Worm (Caenorhabditis elegans) whole organism, L4/young adult: ENCODE results near the gene F08B12.4.

Source experiments
- W03F9.2 ChIP-seq: fragments of 150-350 bp; optimal IDR thresholded peaks from 2 replicates; lab custom pipeline; 2014; ENCODE audit warnings: missing biosample characterization, missing genetic modification characterization
- dao-5 ChIP-seq: sonication (generic microtip); optimal IDR thresholded peaks from 2 replicates; lab custom pipeline; 2016; ENCODE audit warnings: missing genotype, missing genetic modification characterization, moderate library complexity, missing compliant biosample characterization
- him-1 ChIP-seq: sonication (generic microtip); optimal IDR thresholded peaks from 2 replicates; lab custom pipeline; 2016; ENCODE audit warnings: missing genotype, missing genetic modification reagents, missing genetic modification characterization, missing compliant biosample characterization

Gene F08B12.4

DNA sequence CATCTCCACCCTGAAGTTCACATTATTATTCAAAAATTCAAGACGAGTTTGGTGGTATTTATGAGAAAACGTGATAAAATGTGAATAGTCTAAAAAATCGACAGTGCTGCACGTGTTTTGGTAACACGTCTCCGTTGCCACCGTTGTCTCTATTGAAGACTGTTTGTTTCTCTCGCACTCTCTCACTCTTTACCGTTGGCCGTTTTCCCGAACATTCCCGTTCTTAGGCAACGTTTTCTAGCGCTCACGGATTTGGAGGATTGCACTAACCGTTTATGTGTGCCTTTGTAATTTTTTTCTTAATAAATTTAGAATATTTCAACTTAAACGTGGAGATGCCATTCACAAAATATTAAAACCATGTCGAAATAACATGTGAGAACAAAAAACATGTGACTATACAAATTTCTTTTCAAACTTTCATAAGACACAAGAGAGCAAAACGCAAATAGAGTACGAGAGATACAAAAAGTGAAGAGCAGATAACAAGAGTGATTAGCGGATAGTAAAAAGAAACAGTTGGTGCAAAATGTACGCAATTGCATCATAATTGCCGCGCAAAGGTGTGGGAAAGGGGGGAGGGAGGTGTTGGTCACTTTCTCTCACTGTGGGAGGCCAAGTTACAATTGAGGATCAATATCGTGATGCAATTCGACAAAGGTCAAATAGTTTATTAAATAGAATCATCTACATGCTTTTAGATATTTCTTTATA is 7.5 kb upstream of the F08B12.4 start, which contains the start of gene pek-1:
pek-1 (minus strand) TSS at position 51 of the 714 bp plus-strand sequence.
- no peak for TF ChIP-seq him-1 (tag; lab: Kevin White, UChicago)
- TF ChIP-seq dao-5 (tag; lab: Kevin White, UChicago) = no peak
- no peak for TF ChIP-seq W03F9.2 (tag; lab: Kevin White, UChicago)

DNA sequence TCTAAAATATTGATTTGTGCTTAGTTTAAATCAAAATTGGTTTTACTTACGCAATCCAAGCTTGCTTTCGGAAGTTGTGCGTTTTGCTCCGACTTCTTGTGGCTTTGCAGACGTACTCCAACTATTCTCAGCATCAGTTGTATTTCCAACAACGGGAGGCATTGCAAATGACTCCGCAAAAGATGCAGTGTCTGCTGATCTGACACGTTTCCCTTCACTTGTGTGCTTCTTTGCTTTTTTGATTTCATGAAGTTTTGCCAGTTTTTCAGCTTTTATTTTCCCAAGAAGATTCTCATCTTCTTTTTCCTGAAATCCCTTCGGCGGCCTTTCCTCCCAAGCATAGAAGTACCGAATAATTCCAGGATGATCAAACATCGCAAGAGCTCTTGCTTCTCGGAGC is 4.1 kb upstream of the F08B12.4 start:
- TF ChIP-seq dao-5 (tag; lab: Kevin White, UChicago) (no peak), W03F9.2 (tag; lab: Kevin White, UChicago) (no peak), him-1 (tag; lab: Kevin White, UChicago) (no peak)

DNA sequence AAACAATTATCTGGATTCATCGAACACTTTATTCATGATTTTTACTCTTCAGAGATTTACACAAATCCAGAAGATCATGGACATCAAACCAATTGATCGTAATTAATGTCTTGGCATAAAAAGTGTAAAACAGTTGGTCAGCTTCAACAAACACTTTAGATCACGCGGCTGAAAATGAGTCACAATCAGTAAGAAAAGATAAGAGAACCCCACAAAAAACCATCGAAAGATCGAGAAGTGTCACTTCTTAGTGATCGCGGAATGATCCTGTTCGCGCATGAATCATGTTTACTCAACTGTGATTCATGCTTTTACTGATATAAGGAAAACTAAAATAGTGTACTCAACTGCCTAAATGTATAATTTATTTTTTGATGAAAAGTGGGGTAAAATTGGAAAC is 1.9 kb upstream of the F08B12.4 start:
- no peak for TF ChIP-seq dao-5 (tag; lab: Kevin White, UChicago)
- no peak for TF ChIP-seq him-1 (tag; lab: Kevin White, UChicago)
- TF ChIP-seq W03F9.2 (tag; lab: Kevin White, UChicago) = peak; percentile 36

DNA sequence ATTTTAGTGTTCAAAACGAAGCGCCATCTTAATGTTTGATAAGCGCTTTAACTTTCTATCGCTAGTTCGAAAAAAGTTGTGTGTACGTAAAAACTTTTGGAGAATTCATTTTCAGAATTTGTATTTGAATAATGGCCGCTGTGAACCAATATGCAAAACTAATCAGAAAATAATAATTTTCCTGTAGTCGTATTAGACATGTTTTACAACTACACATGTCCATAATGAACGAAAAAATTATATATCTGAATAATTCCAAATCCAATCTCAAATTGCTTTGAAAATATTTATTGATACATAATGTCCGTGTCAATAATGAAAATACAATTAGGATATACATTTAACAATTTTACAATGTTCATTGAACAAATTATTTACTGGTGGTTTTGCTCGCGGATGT is 748 bp downstream of the F08B12.4 start:
- TF ChIP-seq him-1 (tag; lab: Kevin White, UChicago) = no peak
- no peak for TF ChIP-seq W03F9.2 (tag; lab: Kevin White, UChicago)
- TF ChIP-seq dao-5 (tag; lab: Kevin White, UChicago) = no peak

DNA sequence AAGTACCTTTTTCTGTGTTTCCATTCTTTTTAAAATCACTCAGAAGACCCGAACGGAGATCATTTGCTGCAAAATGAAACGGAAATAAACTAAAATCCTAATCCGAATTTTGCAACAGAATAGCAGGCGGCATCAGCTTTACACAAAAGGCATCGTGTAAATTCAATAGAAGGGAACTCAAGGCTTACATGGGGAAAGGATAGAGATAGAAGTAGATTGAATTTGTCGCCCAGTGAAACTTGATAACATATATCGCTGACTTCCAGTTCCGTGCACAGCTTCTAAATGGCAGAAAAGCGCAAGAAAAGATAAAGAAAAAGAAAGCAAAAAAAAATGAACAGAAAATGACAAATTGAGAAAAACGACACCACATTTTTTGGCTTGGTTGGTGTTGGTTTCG is 1.6 kb downstream of the F08B12.4 start, which contains the start of gene slo-2:
slo-2 (minus strand) TSS at position 24 of the 400 bp plus-strand sequence.
- TF ChIP-seq him-1 (tag; lab: Kevin White, UChicago) (no peak), W03F9.2 (tag; lab: Kevin White, UChicago) (no peak), dao-5 (tag; lab: Kevin White, UChicago) (no peak)

DNA sequence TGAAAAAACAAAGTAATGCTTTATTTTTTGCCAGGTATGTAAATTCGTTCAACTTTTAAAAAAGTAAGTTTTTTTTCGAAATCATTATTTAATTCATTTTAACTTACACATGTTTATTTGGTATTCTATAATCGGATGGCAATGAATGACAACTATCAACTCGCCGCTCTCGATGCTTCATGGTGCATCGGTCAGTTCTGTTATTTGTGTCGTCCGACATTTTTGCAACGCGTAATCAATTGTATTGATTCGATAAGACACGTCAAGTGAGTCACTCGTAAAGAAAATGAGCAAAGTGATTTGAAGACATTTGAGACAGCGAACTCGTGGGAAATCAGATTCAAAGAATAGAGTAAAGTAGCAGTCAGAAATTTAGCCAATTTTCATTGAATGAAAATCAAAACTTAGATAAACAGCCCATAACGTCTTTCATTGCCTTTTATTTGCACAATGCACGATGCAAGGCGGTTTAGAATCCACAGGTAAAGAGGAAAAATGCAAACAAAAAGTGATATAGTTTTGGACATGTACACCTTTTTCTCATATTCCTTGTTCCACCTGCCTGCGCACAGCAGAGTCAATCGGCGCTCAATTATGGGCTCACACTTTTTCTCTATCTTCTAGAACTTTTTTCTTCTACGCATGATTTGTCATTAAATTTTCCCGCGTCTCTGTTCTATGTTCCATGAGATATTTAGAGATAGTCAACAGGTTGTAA is 6.9 kb downstream of the F08B12.4 start:
- TF ChIP-seq dao-5 (tag; lab: Kevin White, UChicago) = no peak
- no peak for TF ChIP-seq him-1 (tag; lab: Kevin White, UChicago)
- TF ChIP-seq W03F9.2 (tag; lab: Kevin White, UChicago) = no peak

DNA sequence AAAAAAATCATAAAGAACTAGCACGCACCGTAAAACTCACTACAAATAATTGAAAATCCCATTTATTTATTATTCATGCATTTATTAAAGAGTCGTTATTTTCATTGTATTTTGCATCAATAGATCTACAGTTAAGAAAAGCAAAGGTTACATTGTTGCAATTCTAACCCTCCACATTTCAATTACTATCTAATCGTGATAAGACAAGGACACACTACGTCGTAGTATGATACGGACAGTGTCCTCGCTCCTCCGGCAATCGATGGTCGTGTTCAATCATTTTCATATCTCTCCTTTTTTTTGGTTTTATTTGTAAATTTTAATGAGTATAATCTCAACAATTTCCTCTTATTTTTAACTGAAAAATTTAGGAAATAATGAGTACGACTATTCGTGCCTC is 14.6 kb downstream of the F08B12.4 start, which contains the start of gene prx-12:
prx-12 (plus strand) TSS at position 371 of the 400 bp plus-strand sequence.
- TF ChIP-seq him-1 (tag; lab: Kevin White, UChicago) (no peak), W03F9.2 (tag; lab: Kevin White, UChicago) (no peak), dao-5 (tag; lab: Kevin White, UChicago) (no peak)

DNA sequence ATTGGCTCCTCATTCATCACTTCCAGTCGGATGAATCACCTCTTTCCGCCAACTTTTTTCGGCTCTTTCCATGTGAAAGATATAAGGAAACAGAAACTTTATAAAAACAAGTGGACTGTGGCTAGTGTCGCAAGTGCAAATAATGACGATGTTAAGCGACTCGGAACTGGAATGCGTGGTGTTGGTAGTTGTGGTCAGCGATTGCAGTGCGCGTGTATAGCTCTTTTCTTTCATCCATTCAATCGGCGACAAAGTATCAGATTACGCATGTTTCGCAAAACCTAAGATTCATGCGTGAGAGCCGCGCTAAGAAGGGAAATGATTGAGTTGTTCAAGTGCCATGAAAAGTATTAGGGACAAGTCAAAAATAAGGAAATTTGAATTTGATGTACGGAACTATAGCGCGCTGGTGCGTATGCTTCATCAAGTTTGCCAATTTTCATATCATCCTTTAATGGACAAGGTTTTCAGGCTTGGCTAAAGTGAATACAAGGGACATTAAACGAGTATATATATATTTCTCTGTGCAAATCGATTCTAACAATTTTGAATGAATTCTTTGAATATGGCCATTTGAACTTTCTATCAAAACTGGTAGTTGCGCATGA is 19.7 kb downstream of the F08B12.4 start:
- TF ChIP-seq W03F9.2 (tag; lab: Kevin White, UChicago) (no peak), him-1 (tag; lab: Kevin White, UChicago) (no peak), dao-5 (tag; lab: Kevin White, UChicago) (no peak)

DNA sequence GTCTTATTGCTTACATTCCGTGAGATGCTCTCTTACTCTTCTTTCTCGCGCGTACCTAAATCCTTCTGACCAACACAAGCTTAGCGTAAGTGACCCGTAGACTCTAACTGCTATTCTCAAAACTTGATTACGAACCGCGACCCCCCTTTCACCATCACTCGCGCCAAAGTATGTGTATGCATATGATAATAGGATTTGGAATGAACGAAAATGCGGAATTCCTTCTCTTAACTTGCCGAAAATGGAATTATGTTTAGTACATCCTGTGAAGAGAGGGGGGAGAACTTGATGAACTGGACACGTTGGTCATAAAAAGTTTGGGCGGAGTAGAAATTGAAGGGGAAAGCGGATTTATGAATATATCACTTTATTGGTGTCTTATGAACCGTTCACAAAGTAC is 20.6 kb downstream of the F08B12.4 start:
- TF ChIP-seq W03F9.2 (tag; lab: Kevin White, UChicago) = no peak
- no peak for TF ChIP-seq him-1 (tag; lab: Kevin White, UChicago)
- no peak for TF ChIP-seq dao-5 (tag; lab: Kevin White, UChicago)

DNA sequence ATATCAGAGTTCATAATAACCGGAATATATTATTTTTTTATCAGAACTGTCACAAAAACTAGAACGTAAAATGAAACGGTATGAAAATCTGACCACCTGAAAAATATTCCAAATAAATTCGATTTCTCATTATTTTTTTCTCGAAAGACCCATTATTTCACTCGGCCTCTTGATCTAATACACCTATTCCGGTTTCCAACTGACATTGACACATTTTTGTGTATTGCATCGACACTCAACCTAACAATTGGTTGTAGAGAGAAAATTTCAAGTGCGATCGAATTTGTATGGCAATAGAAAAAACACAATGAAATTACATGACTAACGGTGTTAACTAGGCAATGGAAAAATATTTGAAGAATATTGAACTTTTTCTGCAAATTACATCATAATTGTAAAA is 21.6 kb downstream of the F08B12.4 start:
- TF ChIP-seq W03F9.2 (tag; lab: Kevin White, UChicago) = no peak
- no peak for TF ChIP-seq dao-5 (tag; lab: Kevin White, UChicago)
- TF ChIP-seq him-1 (tag; lab: Kevin White, UChicago) = no peak

DNA sequence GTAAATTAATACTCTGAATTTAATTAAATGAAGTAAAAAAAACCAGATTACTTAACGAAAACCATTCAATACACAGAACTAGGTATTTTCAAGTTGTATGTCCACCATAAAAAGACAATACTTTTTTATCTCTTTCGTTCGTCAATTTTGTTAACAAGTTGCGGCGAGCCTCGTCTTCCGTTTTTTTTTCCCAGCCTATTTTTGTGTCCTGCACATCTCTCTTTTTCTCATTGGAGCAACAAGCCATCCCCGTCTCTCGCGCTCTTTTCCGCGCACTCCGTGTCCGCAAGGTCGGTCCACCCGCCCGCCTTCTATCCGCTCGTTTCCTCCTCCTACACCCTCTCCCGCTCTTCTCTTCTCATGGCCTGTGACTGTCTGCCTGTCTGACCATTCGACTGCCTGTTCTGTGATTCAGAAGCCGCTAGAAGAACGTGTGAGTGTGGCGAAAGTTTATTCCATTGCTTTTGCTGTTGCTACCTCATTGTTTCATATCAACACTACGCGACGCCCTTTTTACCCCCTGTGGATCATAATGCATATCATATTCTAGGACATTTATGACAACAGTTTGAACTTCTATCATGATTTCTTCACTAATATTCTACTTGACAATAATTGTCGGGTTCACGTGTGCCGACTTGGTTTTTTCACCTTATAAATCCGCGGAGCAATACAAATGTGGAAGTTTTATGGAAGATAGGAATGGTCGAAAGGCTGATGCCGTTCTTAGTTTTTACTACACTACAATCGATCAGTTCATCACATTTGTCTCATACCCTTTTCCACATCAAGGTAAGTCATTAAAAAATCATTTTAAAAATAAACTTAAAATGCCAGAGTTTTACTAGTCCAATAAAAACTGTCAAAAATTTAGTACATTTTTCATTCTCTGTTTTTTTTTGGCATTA is 22.7 kb downstream of the F08B12.4 start, which contains the start of the genes F08B12.11 and prmn-1:
F08B12.11 (plus strand) TSS at position 521 of the 908 bp plus-strand sequence.
prmn-1 (plus strand) TSS at position 551 of the 908 bp plus-strand sequence.
- TF ChIP-seq dao-5 (tag; lab: Kevin White, UChicago) (no peak), W03F9.2 (tag; lab: Kevin White, UChicago) (no peak)

DNA sequence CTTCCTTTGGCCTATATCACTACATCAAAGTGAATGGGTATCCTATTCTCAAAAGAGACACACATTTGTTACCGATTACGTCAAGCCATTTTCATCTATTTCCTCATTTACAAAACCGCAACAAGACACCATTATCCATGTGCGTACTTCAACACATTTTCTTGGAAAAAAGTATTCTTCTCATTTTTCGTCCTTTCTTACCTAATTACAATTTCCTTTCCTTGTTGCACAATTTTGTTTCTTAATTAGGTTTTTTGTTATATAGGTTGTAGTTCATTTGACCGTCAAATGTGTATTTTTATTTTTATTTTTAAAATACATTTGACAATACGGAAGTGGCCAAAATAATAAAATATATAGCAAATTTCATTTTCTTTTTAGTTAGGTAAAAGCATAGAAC is 24.2 kb downstream of the F08B12.4 start:
- TF ChIP-seq W03F9.2 (tag; lab: Kevin White, UChicago) (no peak), him-1 (tag; lab: Kevin White, UChicago) (no peak), dao-5 (tag; lab: Kevin White, UChicago) (no peak)
